Worm (Caenorhabditis elegans) whole organism, L4 larva: ENCODE results near the gene fust-1.
A peak's percentile ranks its signal among the peaks of the same experiment; 100 is the strongest.

Source experiments
- D1046.2 ChIP-seq: fragments of 200-800 bp; sonication (Bioruptor generic); IDR thresholded peaks from 2 replicates; pipeline ENCODE4 v1.3.6; 2022; ENCODE audit warnings: missing genetic modification characterization, missing compliant biosample characterization
- F10B5.3 ChIP-seq: sonication (generic microtip); optimal IDR thresholded peaks from 2 replicates; lab custom pipeline; 2016; ENCODE audit warnings: mild to moderate bottlenecking, missing genetic modification characterization, missing compliant biosample characterization
- F26F4.8 ChIP-seq: fragments of 200-800 bp; sonication (Bioruptor generic); conservative IDR thresholded peaks from 2 replicates; pipeline ENCODE4 v1.3.6; 2022; ENCODE audit warnings: missing genetic modification characterization, missing compliant biosample characterization
- F37D6.2 ChIP-seq: sonication (generic microtip); optimal IDR thresholded peaks from 2 replicates; lab custom pipeline; 2016; ENCODE audit warnings: mild to moderate bottlenecking, missing genetic modification characterization, missing compliant biosample characterization
- F49E8.2 ChIP-seq: sonication (generic microtip); optimal IDR thresholded peaks from 2 replicates; lab custom pipeline; 2016; ENCODE audit warnings: missing compliant biosample characterization, mild to moderate bottlenecking, missing genetic modification characterization, borderline replicate concordance
- R02D3.7 ChIP-seq: fragments of 150-350 bp; sonication (generic microtip); optimal IDR thresholded peaks from 3 replicates; lab custom pipeline; 2014; ENCODE audit warnings: missing biosample characterization, missing genetic modification characterization
- T20F7.1 ChIP-seq: fragments of 200-800 bp; sonication (Bioruptor generic); optimal IDR thresholded peaks from 2 replicates; lab custom pipeline; 2018; ENCODE audit warnings: mild to moderate bottlenecking, missing genetic modification characterization, missing compliant biosample characterization
- T26A8.4 ChIP-seq: fragments of 200-800 bp; sonication (Bioruptor generic); IDR thresholded peaks from 2 replicates; pipeline ENCODE4 v1.3.6; 2022; ENCODE audit warnings: missing genetic modification characterization, missing compliant biosample characterization
- Y105C5A.15 ChIP-seq: fragments of 200-800 bp; sonication (Bioruptor generic); IDR thresholded peaks from 2 replicates; pipeline ENCODE4 v1.3.6; 2022; ENCODE audit warnings: missing genetic modification characterization, missing compliant biosample characterization
- Y75B8A.6 ChIP-seq: fragments of 200-800 bp; sonication (Bioruptor generic); IDR thresholded peaks from 2 replicates; pipeline ENCODE4 v1.3.6; 2022; ENCODE audit warnings: missing genetic modification reagents, missing genetic modification characterization, missing compliant biosample characterization
- ZK546.5 ChIP-seq, 2 experiments: sonication (generic microtip); optimal IDR thresholded peaks; 2 replicates each; lab custom pipeline; 2017; ENCODE audit warnings: missing biosample characterization in 2 of 2, missing genetic modification characterization in 2 of 2
- aly-2 ChIP-seq: sonication (generic microtip); optimal IDR thresholded peaks from 2 replicates; lab custom pipeline; 2018; ENCODE audit warnings: missing biosample characterization, missing genetic modification characterization
- ama-1 ChIP-seq: fragments of 150-350 bp; optimal IDR thresholded peaks from 2 replicates; lab custom pipeline; 2014; ENCODE audit warnings: inconsistent platforms, mixed read lengths
- attf-4 ChIP-seq: sonication (generic microtip); optimal IDR thresholded peaks from 3 replicates; lab custom pipeline; 2017; ENCODE audit warnings: missing biosample characterization, missing genetic modification characterization
- ceh-28 ChIP-seq: fragments of 150-350 bp; optimal IDR thresholded peaks from 2 replicates; lab custom pipeline; 2014; ENCODE audit warnings: missing biosample characterization, missing genetic modification reagents, missing genetic modification characterization
- ceh-32 ChIP-seq: sonication (generic microtip); optimal IDR thresholded peaks from 2 replicates; lab custom pipeline; 2016; ENCODE audit warnings: mild to moderate bottlenecking, missing genetic modification characterization, missing compliant biosample characterization; ENCODE audit not compliant: poor library complexity
- cey-2 ChIP-seq: sonication (generic microtip); optimal IDR thresholded peaks from 3 replicates; lab custom pipeline; 2017; ENCODE audit warnings: missing genetic modification characterization, mild to moderate bottlenecking, missing compliant biosample characterization, antibody characterized with exemption, borderline replicate concordance; ENCODE audit not compliant: insufficient read depth
- daf-8 ChIP-seq: fragments of 200-800 bp; sonication (Bioruptor generic); IDR thresholded peaks from 2 replicates; pipeline ENCODE4 v1.3.6; 2022; ENCODE audit warnings: missing genetic modification characterization, missing compliant biosample characterization
- dmd-6 ChIP-seq: fragments of 200-800 bp; sonication (Bioruptor generic); IDR thresholded peaks from 2 replicates; pipeline ENCODE4 v1.3.6; 2022; ENCODE audit warnings: missing genetic modification reagents, missing genetic modification characterization, missing compliant biosample characterization
- dpl-1 ChIP-seq: fragments of 150-350 bp; optimal IDR thresholded peaks from 2 replicates; lab custom pipeline; 2014; ENCODE audit warnings: missing biosample characterization, missing genetic modification reagents, missing genetic modification characterization
- duxl-1 ChIP-seq: sonication (generic microtip); optimal IDR thresholded peaks from 2 replicates; lab custom pipeline; 2016; ENCODE audit warnings: mild to moderate bottlenecking, missing genetic modification characterization, moderate library complexity, missing compliant biosample characterization; ENCODE audit not compliant: poor library complexity
- fkh-10 ChIP-seq: fragments of 150-350 bp; optimal IDR thresholded peaks from 2 replicates; lab custom pipeline; 2014; ENCODE audit warnings: missing biosample characterization, missing genetic modification reagents, missing genetic modification characterization
- hif-1 ChIP-seq, 2 experiments: sonication (generic microtip); optimal IDR thresholded peaks; 2 replicates each; lab custom pipeline; 2016 to 2017; ENCODE audit warnings: missing compliant biosample characterization in 2 of 2, missing genetic modification characterization in 2 of 2, missing genetic modification reagents in 2 of 2, missing genotype in 2 of 2, mild to moderate bottlenecking in 1 of 2
- hlh-11 ChIP-seq: fragments of 200-800 bp; sonication (Bioruptor generic); optimal IDR thresholded peaks from 2 replicates; lab custom pipeline; 2018; ENCODE audit warnings: mild to moderate bottlenecking, missing genetic modification characterization, missing compliant biosample characterization
- hmg-1.1 ChIP-seq: fragments of 200-800 bp; sonication (Bioruptor generic); IDR thresholded peaks from 2 replicates; pipeline ENCODE4 v1.3.6; 2022; ENCODE audit warnings: missing genetic modification reagents, missing genetic modification characterization, missing compliant biosample characterization
- lin-1 ChIP-seq: fragments of 200-800 bp; sonication (Bioruptor generic); IDR thresholded peaks from 2 replicates; pipeline ENCODE4 v1.3.6; 2022; ENCODE audit warnings: missing genetic modification reagents, missing genetic modification characterization, missing compliant biosample characterization
- lin-15B ChIP-seq: fragments of 150-350 bp; sonication (generic microtip); optimal IDR thresholded peaks from 3 replicates; lab custom pipeline; 2014; ENCODE audit warnings: missing biosample characterization, missing genetic modification characterization
- lin-39 ChIP-seq: fragments of 150-350 bp; optimal IDR thresholded peaks from 2 replicates; lab custom pipeline; 2014; ENCODE audit warnings: missing biosample characterization, missing genetic modification reagents, missing genetic modification characterization
- lir-3 ChIP-seq: sonication (generic microtip); optimal IDR thresholded peaks from 2 replicates; lab custom pipeline; 2016; ENCODE audit warnings: mild to moderate bottlenecking, missing genetic modification characterization, missing compliant biosample characterization
- lsy-2 ChIP-seq, 2 experiments: fragments of 150-350 bp in 1 of 2; sonication (generic microtip) in 1 of 2; optimal IDR thresholded peaks; 2 replicates each; lab custom pipeline; 2014 to 2017; ENCODE audit warnings: missing biosample characterization in 2 of 2, missing genetic modification characterization in 2 of 2
- mdl-1 ChIP-seq, 2 experiments: fragments of 150-350 bp in 1 of 2; sonication (generic microtip) in 1 of 2; optimal IDR thresholded peaks; 2 replicates each; lab custom pipeline; 2014 to 2017; ENCODE audit warnings: missing biosample characterization in 2 of 2, missing genetic modification characterization in 2 of 2
- mes-2 ChIP-seq: sonication (generic microtip); optimal IDR thresholded peaks from 2 replicates; lab custom pipeline; 2016; ENCODE audit warnings: missing genotype, mild to moderate bottlenecking, missing genetic modification characterization, missing compliant biosample characterization; ENCODE audit not compliant: poor library complexity, severe bottlenecking
- mxl-3 ChIP-seq: fragments of 200-800 bp; sonication (Bioruptor generic); optimal IDR thresholded peaks from 2 replicates; lab custom pipeline; 2018; ENCODE audit warnings: mild to moderate bottlenecking, missing genetic modification characterization, missing compliant biosample characterization
- nhr-10 ChIP-seq: fragments of 150-350 bp; optimal IDR thresholded peaks from 2 replicates; lab custom pipeline; 2014; ENCODE audit warnings: missing biosample characterization, missing genetic modification characterization
- nhr-111 ChIP-seq: fragments of 200-800 bp; sonication (Bioruptor generic); optimal IDR thresholded peaks from 2 replicates; lab custom pipeline; 2018; ENCODE audit warnings: mild to moderate bottlenecking, missing genetic modification characterization, missing compliant biosample characterization
- nhr-237 ChIP-seq: sonication (generic microtip); optimal IDR thresholded peaks from 2 replicates; lab custom pipeline; 2017; ENCODE audit warnings: missing biosample characterization, missing genetic modification characterization
- nhr-42 ChIP-seq: fragments of 200-800 bp; sonication (Bioruptor generic); IDR thresholded peaks from 2 replicates; pipeline ENCODE4 v1.3.6; 2022; ENCODE audit warnings: missing genetic modification characterization, missing compliant biosample characterization
- nhr-6 ChIP-seq: fragments of 150-350 bp; optimal IDR thresholded peaks from 2 replicates; lab custom pipeline; 2014; ENCODE audit warnings: missing biosample characterization, missing genetic modification characterization
- nhr-76 ChIP-seq: fragments of 150-350 bp; optimal IDR thresholded peaks from 2 replicates; lab custom pipeline; 2014; ENCODE audit warnings: missing biosample characterization, missing genetic modification characterization
- pqm-1 ChIP-seq: sonication (generic microtip); optimal IDR thresholded peaks from 2 replicates; lab custom pipeline; 2017; ENCODE audit warnings: missing biosample characterization, missing genetic modification characterization
- rbr-2 ChIP-seq: sonication (generic microtip); optimal IDR thresholded peaks from 2 replicates; lab custom pipeline; 2016; ENCODE audit warnings: missing genotype, missing genetic modification characterization, missing compliant biosample characterization
- snpc-1.2 ChIP-seq: fragments of 200-800 bp; sonication (Bioruptor generic); IDR thresholded peaks from 2 replicates; pipeline ENCODE4 v1.3.6; 2022; ENCODE audit warnings: missing genetic modification reagents, missing genetic modification characterization, missing compliant biosample characterization
- spr-3 ChIP-seq: fragments of 200-800 bp; sonication (Bioruptor generic); optimal IDR thresholded peaks from 2 replicates; lab custom pipeline; 2018; ENCODE audit warnings: mild to moderate bottlenecking, missing genetic modification characterization, missing compliant biosample characterization
- unc-62 ChIP-seq, 3 experiments: fragments of 150-350 bp in 1 of 3; sonication (generic microtip); optimal IDR thresholded peaks in 2 of 3; peaks in 1 of 3; 1 replicate in 1 of 3; 2 replicates in 2 of 3; lab custom pipeline; 2014 to 2017; ENCODE audit warnings: missing biosample characterization in 3 of 3, missing genetic modification characterization in 3 of 3, missing genetic modification reagents in 3 of 3, missing genotype in 1 of 3
- zag-1 ChIP-seq: fragments of 150-350 bp; optimal IDR thresholded peaks from 2 replicates; lab custom pipeline; 2014; ENCODE audit warnings: missing biosample characterization, missing genetic modification characterization
- zfp-3 ChIP-seq: fragments of 200-800 bp; sonication (Bioruptor generic); conservative IDR thresholded peaks from 2 replicates; pipeline ENCODE4 v1.3.6; 2022; ENCODE audit warnings: missing genetic modification reagents, missing genetic modification characterization, missing compliant biosample characterization
- zip-2 ChIP-seq: fragments of 150-350 bp; optimal IDR thresholded peaks from 2 replicates; lab custom pipeline; 2014; ENCODE audit warnings: missing biosample characterization, missing genetic modification characterization
- ztf-7 ChIP-seq: fragments of 150-350 bp; optimal IDR thresholded peaks from 2 replicates; lab custom pipeline; 2014; ENCODE audit warnings: missing biosample characterization, missing genetic modification characterization

fust-1 gene

DNA sequence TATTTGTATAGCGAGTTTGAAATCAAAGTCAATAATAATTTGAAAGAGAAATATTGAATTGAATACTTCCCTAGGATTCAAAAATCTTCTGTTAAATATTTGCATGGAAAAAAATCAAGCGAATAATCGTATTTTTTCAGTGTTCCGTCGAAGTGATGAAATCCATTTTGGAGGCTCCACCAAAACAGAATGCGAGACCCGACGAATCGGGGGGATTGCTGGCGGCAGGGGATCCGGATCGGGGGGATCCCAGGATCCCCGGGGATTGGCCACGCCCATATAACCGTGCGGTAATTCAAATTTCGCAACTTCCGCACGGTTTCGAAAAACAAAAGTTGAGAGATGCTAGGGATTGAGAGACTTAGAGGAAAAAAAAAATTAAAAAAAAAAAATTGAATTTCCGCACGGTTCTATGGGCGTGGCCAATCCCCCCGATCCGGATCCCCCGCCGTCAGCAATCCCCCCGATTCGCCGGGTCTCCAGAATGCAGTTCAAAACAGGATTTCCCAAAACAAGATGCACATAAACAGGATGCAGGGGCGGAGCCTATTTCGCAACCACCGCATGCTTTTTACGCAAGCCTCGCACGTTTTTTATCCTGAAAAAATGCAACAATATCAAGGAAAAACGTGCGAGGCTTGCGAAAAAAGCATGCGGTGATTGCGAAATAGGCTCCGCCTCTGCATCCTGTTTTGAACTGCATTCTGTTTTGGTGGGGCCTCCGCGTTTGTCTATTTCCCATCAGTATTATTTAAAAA is 29.5 kb upstream of the fust-1 start, which contains the start of gene F10E7.11 (continued):
- TF ChIP-seq nhr-237: no peak
- TF ChIP-seq lin-15B (tag; lab: Kevin White, UChicago): no peak
- TF ChIP-seq lin-1: no peak
- peak; percentile 80 for TF ChIP-seq mes-2 (tag; lab: Kevin White, UChicago)
- no peak for TF ChIP-seq ama-1 (lab: Kevin White, UChicago)
- peak; percentile 0 for TF ChIP-seq dpl-1 (GFP tag; lab: Kevin White, UChicago)
- TF ChIP-seq T26A8.4: peak; percentile 62
- TF ChIP-seq nhr-111 (GFP tag; lab: Kevin White, UChicago): no peak
- no peak for TF ChIP-seq nhr-10 (tag; lab: Kevin White, UChicago)
- no peak for TF ChIP-seq hif-1 (tag; optimal IDR thresholded peaks at IDR 0.05; lab: Kevin White, UChicago)
- no peak for TF ChIP-seq R02D3.7 (tag; lab: Kevin White, UChicago)
- TF ChIP-seq fkh-10 (GFP tag; lab: Kevin White, UChicago): no peak
- peak; percentile 77 for TF ChIP-seq F37D6.2 (tag; lab: Kevin White, UChicago)
- peak; percentile 54; the same call in 1 of the 2 replicates for TF ChIP-seq nhr-42 (GFP tag; lab: Robert Waterston, UW)
- no peak for TF ChIP-seq lin-39
- no peak for TF ChIP-seq hlh-11 (tag; lab: Kevin White, UChicago)
- TF ChIP-seq T20F7.1 (GFP tag; lab: Kevin White, UChicago): no peak
- no peak for TF ChIP-seq Y105C5A.15 (GFP tag; lab: Robert Waterston, UW)
- TF ChIP-seq ceh-32 (tag; lab: Kevin White, UChicago): no peak
- no peak for TF ChIP-seq aly-2 (tag; lab: Kevin White, UChicago)
- TF ChIP-seq F26F4.8 (GFP tag; lab: Robert Waterston, UW): no peak
- no peak for TF ChIP-seq zag-1 (tag; lab: Kevin White, UChicago)
- no peak for TF ChIP-seq cey-2 (tag; lab: Kevin White, UChicago)
- TF ChIP-seq unc-62 (GFP tag; optimal IDR thresholded peaks at IDR 0.05 in 1 of 2; lab: Kevin White, UChicago): no peak
- no peak for TF ChIP-seq unc-62 (tag; optimal IDR thresholded peaks at IDR 0.05; lab: Kevin White, UChicago)
- TF ChIP-seq snpc-1.2 (GFP tag; lab: Robert Waterston, UW): no peak
- no peak for TF ChIP-seq attf-4
- no peak for TF ChIP-seq spr-3 (GFP tag; lab: Kevin White, UChicago)
- TF ChIP-seq daf-8 (GFP tag; lab: Robert Waterston, UW): no peak
- TF ChIP-seq rbr-2 (tag; lab: Kevin White, UChicago): no peak
- TF ChIP-seq nhr-76 (tag; lab: Kevin White, UChicago): no peak
- TF ChIP-seq duxl-1 (tag; lab: Kevin White, UChicago): no peak
- no peak for TF ChIP-seq ceh-28 (tag; lab: Kevin White, UChicago)
- TF ChIP-seq zfp-3 (GFP tag; lab: Robert Waterston, UW): no peak
- no peak for TF ChIP-seq F49E8.2 (tag; lab: Kevin White, UChicago)
- TF ChIP-seq mxl-3 (GFP tag; lab: Kevin White, UChicago): no peak
- TF ChIP-seq mdl-1 (tag; optimal IDR thresholded peaks at IDR 0.05; lab: Kevin White, UChicago): no peak
- no peak for TF ChIP-seq lir-3 (tag; lab: Kevin White, UChicago)
- TF ChIP-seq F10B5.3: no peak
- TF ChIP-seq dmd-6 (GFP tag; lab: Robert Waterston, UW): no peak
- TF ChIP-seq D1046.2 (GFP tag; lab: Robert Waterston, UW): no peak
- TF ChIP-seq Y75B8A.6: no peak
- no peak for TF ChIP-seq ZK546.5 (tag; optimal IDR thresholded peaks at IDR 0.05; lab: Kevin White, UChicago)
- TF ChIP-seq hmg-1.1 (GFP tag; lab: Robert Waterston, UW): peak; percentile 76
- TF ChIP-seq zip-2 (tag; lab: Kevin White, UChicago): no peak
- no peak for TF ChIP-seq nhr-6
- no peak for TF ChIP-seq pqm-1
- no peak for TF ChIP-seq ztf-7 (tag; lab: Kevin White, UChicago)
- peak in 1 of 2 experiments; percentile 57 for TF ChIP-seq lsy-2 (tag; optimal IDR thresholded peaks at IDR 0.05; lab: Kevin White, UChicago)
